Worm (Caenorhabditis elegans) whole organism, young adult: ENCODE data around the gene pho-11.

Source experiments
- B0035.1 ChIP-seq: sonication (generic microtip); optimal IDR thresholded peaks from 2 replicates; lab custom pipeline; 2016; ENCODE audit warnings: missing genetic modification characterization, mild to moderate bottlenecking, missing compliant biosample characterization, missing genotype, missing genetic modification reagents
- B0261.1 ChIP-seq: sonication (generic microtip); optimal IDR thresholded peaks from 2 replicates; lab custom pipeline; 2016; ENCODE audit warnings: mild to moderate bottlenecking, missing genetic modification characterization, moderate library complexity, missing compliant biosample characterization
- B0336.3 ChIP-seq: fragments of 200-800 bp; sonication (Bioruptor generic); IDR thresholded peaks from 2 replicates; pipeline ENCODE4 v1.3.6; 2022; ENCODE audit warnings: missing genetic modification characterization, missing compliant biosample characterization
- C17E4.6 ChIP-seq: fragments of 200-800 bp; sonication (Bioruptor generic); IDR thresholded peaks from 2 replicates; pipeline ENCODE4 v1.3.6; 2022; ENCODE audit warnings: missing genetic modification reagents, missing genetic modification characterization, missing compliant biosample characterization
- F10E7.11 ChIP-seq: sonication (generic microtip); optimal IDR thresholded peaks from 2 replicates; lab custom pipeline; 2017; ENCODE audit warnings: mild to moderate bottlenecking, missing genetic modification characterization, moderate library complexity, missing compliant biosample characterization
- F22D6.2 ChIP-seq: sonication (generic microtip); optimal IDR thresholded peaks from 2 replicates; lab custom pipeline; 2016; ENCODE audit warnings: mild to moderate bottlenecking, missing genetic modification characterization, missing compliant biosample characterization
- F33H1.4 ChIP-seq: fragments of 200-800 bp; sonication (Bioruptor generic); IDR thresholded peaks from 2 replicates; pipeline ENCODE4 v1.3.6; 2022; ENCODE audit warnings: missing genetic modification reagents, missing genetic modification characterization, missing compliant biosample characterization
- F52B5.7 ChIP-seq: sonication (generic microtip); optimal IDR thresholded peaks from 2 replicates; lab custom pipeline; 2016; ENCODE audit warnings: mild to moderate bottlenecking, missing genetic modification characterization, missing compliant biosample characterization
- F57A8.1 ChIP-seq: fragments of 200-800 bp; sonication (Bioruptor generic); optimal IDR thresholded peaks from 2 replicates; lab custom pipeline; 2018; ENCODE audit warnings: mild to moderate bottlenecking, missing genetic modification characterization, moderate library complexity, missing compliant biosample characterization
- K11D2.4 ChIP-seq: fragments of 200-800 bp; sonication (Bioruptor generic); IDR thresholded peaks from 2 replicates; pipeline ENCODE4 v1.3.6; 2022; ENCODE audit warnings: missing genetic modification reagents, missing genetic modification characterization, missing compliant biosample characterization
- Y53F4B.3 ChIP-seq: fragments of 200-800 bp; sonication (Bioruptor generic); IDR thresholded peaks from 2 replicates; pipeline ENCODE4 v1.3.6; 2022; ENCODE audit warnings: missing genetic modification reagents, missing genetic modification characterization, missing compliant biosample characterization
- ZK185.1 ChIP-seq: sonication (generic microtip); optimal IDR thresholded peaks from 2 replicates; lab custom pipeline; 2016; ENCODE audit warnings: mild to moderate bottlenecking, missing genetic modification characterization, missing compliant biosample characterization; ENCODE audit not compliant: poor library complexity, severe bottlenecking
- attf-3 ChIP-seq: fragments of 200-800 bp; sonication (Bioruptor generic); conservative IDR thresholded peaks from 2 replicates; pipeline ENCODE4 v1.3.6; 2022; ENCODE audit warnings: missing genetic modification reagents, missing genetic modification characterization, missing compliant biosample characterization
- attf-5 ChIP-seq: fragments of 200-800 bp; sonication (Bioruptor generic); optimal IDR thresholded peaks from 2 replicates; lab custom pipeline; 2018; ENCODE audit warnings: mild to moderate bottlenecking, missing genetic modification characterization, missing compliant biosample characterization
- bed-2 ChIP-seq: fragments of 200-800 bp; sonication (Bioruptor generic); IDR thresholded peaks from 2 replicates; pipeline ENCODE4 v1.3.6; 2022; ENCODE audit warnings: missing genetic modification reagents, missing genetic modification characterization, missing compliant biosample characterization
- ccch-3 ChIP-seq: fragments of 200-800 bp; sonication (Bioruptor generic); optimal IDR thresholded peaks from 2 replicates; lab custom pipeline; 2018; ENCODE audit warnings: mild to moderate bottlenecking, missing genetic modification characterization, missing compliant biosample characterization
- cebp-1 ChIP-seq, 2 experiments: fragments of 200-800 bp in 1 of 2; sonication (Bioruptor generic) in 1 of 2; sonication (generic microtip) in 1 of 2; IDR thresholded peaks in 1 of 2; optimal IDR thresholded peaks in 1 of 2; 2 replicates each; pipeline versions ENCODE4 v1.3.6 to Lab custom; 2017 to 2022; ENCODE audit warnings: missing compliant biosample characterization in 2 of 2, missing genetic modification characterization in 2 of 2, mild to moderate bottlenecking in 1 of 2, missing genetic modification reagents in 1 of 2, moderate library complexity in 1 of 2
- ceh-100 ChIP-seq: fragments of 200-800 bp; sonication (Bioruptor generic); IDR thresholded peaks from 2 replicates; pipeline ENCODE4 v1.3.6; 2022; ENCODE audit warnings: missing genetic modification reagents, missing genetic modification characterization, missing compliant biosample characterization
- ceh-27 ChIP-seq: fragments of 200-800 bp; sonication (Bioruptor generic); optimal IDR thresholded peaks from 2 replicates; lab custom pipeline; 2018; ENCODE audit warnings: mild to moderate bottlenecking, missing genetic modification characterization, moderate library complexity, missing compliant biosample characterization
- ceh-40 ChIP-seq: fragments of 200-800 bp; sonication (Bioruptor generic); IDR thresholded peaks from 2 replicates; pipeline ENCODE4 v1.3.6; 2022; ENCODE audit warnings: missing genetic modification characterization, missing compliant biosample characterization
- ceh-91 ChIP-seq: fragments of 200-800 bp; sonication (Bioruptor generic); IDR thresholded peaks from 2 replicates; pipeline ENCODE4 v1.3.6; 2022; ENCODE audit warnings: missing genetic modification reagents, missing genetic modification characterization, missing compliant biosample characterization
- die-1 ChIP-seq: sonication (generic microtip); optimal IDR thresholded peaks from 2 replicates; lab custom pipeline; 2016; ENCODE audit warnings: missing genotype, mild to moderate bottlenecking, missing genetic modification characterization, missing compliant biosample characterization
- dpff-1 ChIP-seq: sonication (generic microtip); optimal IDR thresholded peaks from 2 replicates; lab custom pipeline; 2017; ENCODE audit warnings: mild to moderate bottlenecking, missing genetic modification characterization, missing compliant biosample characterization
- efl-1 ChIP-seq: fragments of 150-350 bp; optimal IDR thresholded peaks from 2 replicates; lab custom pipeline; 2014; ENCODE audit warnings: missing biosample characterization, missing genetic modification reagents, missing genetic modification characterization
- gei-17 ChIP-seq: fragments of 200-800 bp; sonication (Bioruptor generic); optimal IDR thresholded peaks from 2 replicates; lab custom pipeline; 2018; ENCODE audit warnings: mild to moderate bottlenecking, missing genetic modification characterization, missing compliant biosample characterization
- hmg-1.2 ChIP-seq: fragments of 200-800 bp; sonication (Bioruptor generic); IDR thresholded peaks from 2 replicates; pipeline ENCODE4 v1.3.6; 2022; ENCODE audit warnings: missing genetic modification reagents, missing genetic modification characterization, missing compliant biosample characterization
- hsf-1 ChIP-seq: fragments of 200-800 bp; sonication (Bioruptor generic); IDR thresholded peaks from 2 replicates; pipeline ENCODE4 v1.3.6; 2022; ENCODE audit warnings: missing genetic modification reagents, missing genetic modification characterization, missing compliant biosample characterization
- let-526 ChIP-seq: fragments of 200-800 bp; sonication (Bioruptor generic); IDR thresholded peaks from 2 replicates; pipeline ENCODE4 v1.3.6; 2022; ENCODE audit warnings: missing genetic modification reagents, missing genetic modification characterization, missing compliant biosample characterization
- let-607 ChIP-seq, 2 experiments: fragments of 200-800 bp in 1 of 2; sonication (Bioruptor generic) in 1 of 2; sonication (generic microtip) in 1 of 2; optimal IDR thresholded peaks; 2 replicates each; lab custom pipeline; 2016 to 2018; ENCODE audit warnings: mild to moderate bottlenecking in 2 of 2, missing compliant biosample characterization in 2 of 2, missing genetic modification characterization in 2 of 2, moderate library complexity in 2 of 2, missing genotype in 1 of 2
- lir-1 ChIP-seq: fragments of 200-800 bp; sonication (Bioruptor generic); conservative IDR thresholded peaks from 2 replicates; pipeline ENCODE4 v1.3.6; 2022; ENCODE audit warnings: missing genetic modification reagents, missing genetic modification characterization, missing compliant biosample characterization
- madf-3 ChIP-seq: fragments of 200-800 bp; sonication (Bioruptor generic); IDR thresholded peaks from 2 replicates; pipeline ENCODE4 v1.3.6; 2022; ENCODE audit warnings: missing genetic modification reagents, missing genetic modification characterization, missing compliant biosample characterization
- madf-6 ChIP-seq: fragments of 200-800 bp; sonication (Bioruptor generic); IDR thresholded peaks from 2 replicates; pipeline ENCODE4 v1.3.6; 2022; ENCODE audit warnings: missing genetic modification reagents, missing genetic modification characterization, missing compliant biosample characterization
- mxl-1 ChIP-seq: sonication (generic microtip); optimal IDR thresholded peaks from 2 replicates; lab custom pipeline; 2016; ENCODE audit warnings: missing genetic modification characterization, missing compliant biosample characterization
- nfya-1 ChIP-seq: sonication (generic microtip); optimal IDR thresholded peaks from 2 replicates; lab custom pipeline; 2017; ENCODE audit warnings: antibody characterized with exemption, missing compliant biosample characterization, missing genetic modification characterization, borderline replicate concordance; ENCODE audit not compliant: insufficient read depth
- nfya-2 ChIP-seq: fragments of 200-800 bp; sonication (Bioruptor generic); IDR thresholded peaks from 2 replicates; pipeline ENCODE4 v1.3.6; 2022; ENCODE audit warnings: missing genetic modification reagents, missing genetic modification characterization, missing compliant biosample characterization
- nhr-179 ChIP-seq: sonication (generic microtip); optimal IDR thresholded peaks from 2 replicates; lab custom pipeline; 2016; ENCODE audit warnings: mild to moderate bottlenecking, missing genetic modification characterization, missing compliant biosample characterization
- nhr-27 ChIP-seq: fragments of 200-800 bp; sonication (Bioruptor generic); optimal IDR thresholded peaks from 2 replicates; lab custom pipeline; 2018; ENCODE audit warnings: mild to moderate bottlenecking, missing genetic modification characterization, moderate library complexity, missing compliant biosample characterization
- nhr-80 ChIP-seq: sonication (generic microtip); optimal IDR thresholded peaks from 2 replicates; lab custom pipeline; 2016; ENCODE audit warnings: missing genetic modification characterization, missing compliant biosample characterization
- nhr-90 ChIP-seq: sonication (generic microtip); optimal IDR thresholded peaks from 2 replicates; lab custom pipeline; 2016; ENCODE audit warnings: missing genotype, mild to moderate bottlenecking, missing genetic modification characterization, missing compliant biosample characterization
- rpc-1 ChIP-seq, 2 experiments: fragments of 150-350 bp in 1 of 2; sonication (generic microtip) in 1 of 2; optimal IDR thresholded peaks; 2 replicates each; lab custom pipeline; 2014 to 2018; ENCODE audit warnings: missing biosample characterization in 1 of 2, missing genetic modification characterization in 1 of 2, missing genetic modification reagents in 1 of 2, missing genotype in 1 of 2
- sea-2 ChIP-seq: fragments of 200-800 bp; sonication (Bioruptor generic); IDR thresholded peaks from 2 replicates; pipeline ENCODE4 v1.3.6; 2022; ENCODE audit warnings: missing genetic modification characterization, missing compliant biosample characterization
- snpc-1.3 ChIP-seq: sonication (generic microtip); optimal IDR thresholded peaks from 2 replicates; lab custom pipeline; 2017; ENCODE audit warnings: missing genetic modification characterization, mild to moderate bottlenecking, missing compliant biosample characterization, antibody characterized with exemption, moderate library complexity, missing genotype, missing genetic modification reagents; ENCODE audit not compliant: insufficient read depth
- snpc-3.4 ChIP-seq: sonication (generic microtip); optimal IDR thresholded peaks from 2 replicates; lab custom pipeline; 2017; ENCODE audit warnings: missing genetic modification characterization, mild to moderate bottlenecking, missing compliant biosample characterization, antibody characterized with exemption, moderate library complexity, missing genotype, missing genetic modification reagents
- somi-1 ChIP-seq: fragments of 200-800 bp; sonication (Bioruptor generic); optimal IDR thresholded peaks from 2 replicates; lab custom pipeline; 2018; ENCODE audit warnings: mild to moderate bottlenecking, missing genetic modification characterization, missing compliant biosample characterization
- tbp1 ChIP-seq: fragments of 200-800 bp; sonication (Bioruptor generic); optimal IDR thresholded peaks from 2 replicates; lab custom pipeline; 2018; ENCODE audit warnings: mild to moderate bottlenecking, missing genetic modification characterization, missing compliant biosample characterization
- unc-130 ChIP-seq: sonication (generic microtip); optimal IDR thresholded peaks from 2 replicates; lab custom pipeline; 2016; ENCODE audit warnings: missing genetic modification reagents, missing genetic modification characterization, missing compliant biosample characterization
- unc-62 ChIP-seq: fragments of 150-350 bp; optimal IDR thresholded peaks from 2 replicates; lab custom pipeline; 2014; ENCODE audit warnings: missing biosample characterization, missing genetic modification reagents, missing genetic modification characterization
- ztf-26 ChIP-seq: sonication (generic microtip); optimal IDR thresholded peaks from 2 replicates; lab custom pipeline; 2017; ENCODE audit warnings: missing genetic modification characterization, missing compliant biosample characterization

pho-11 gene

ce11 chrII:9938877-9939276, 7.2 kb downstream of the pho-11 start, which contains the start of the genes C05C10.7 and C05C10.5 (continued):
- TF ChIP-seq B0035.1 (tag; lab: Kevin White, UChicago) (no peak), ceh-91 (GFP tag; lab: Robert Waterston, UW) (peak; percentile 93), ceh-40 (GFP tag; lab: Robert Waterston, UW) (no peak), F10E7.11 (tag; lab: Kevin White, UChicago) (no peak), B0261.1 (tag; lab: Kevin White, UChicago) (no peak), cebp-1 (GFP tag; IDR thresholded peaks at IDR 0.05; lab: Robert Waterston, UW) (no peak), cebp-1 (tag; optimal IDR thresholded peaks at IDR 0.05; lab: Kevin White, UChicago) (no peak), tbp1 (GFP tag; lab: Kevin White, UChicago) (peak; percentile 42), ceh-27 (GFP tag; lab: Kevin White, UChicago) (no peak), F52B5.7 (tag; lab: Kevin White, UChicago) (no peak), rpc-1 (optimal IDR thresholded peaks at IDR 0.05; lab: Kevin White, UChicago) (no peak), rpc-1 (tag; optimal IDR thresholded peaks at IDR 0.05; lab: Kevin White, UChicago) (no peak), nhr-90 (no peak), C17E4.6 (peak; percentile 53), ccch-3 (no peak), K11D2.4 (no peak), ceh-100 (GFP tag; lab: Robert Waterston, UW) (no peak), die-1 (tag; lab: Kevin White, UChicago) (no peak), nfya-1 (tag; lab: Kevin White, UChicago) (no peak), dpff-1 (no peak), snpc-1.3 (tag; lab: Kevin White, UChicago) (peak; percentile 44), B0336.3 (peak; percentile 74; the same call in 1 of the 2 replicates), sea-2 (GFP tag; lab: Robert Waterston, UW) (no peak), hmg-1.2 (GFP tag; lab: Robert Waterston, UW) (peak; percentile 43; the same call in 1 of the 2 replicates), lir-1 (GFP tag; lab: Robert Waterston, UW) (no peak), Y53F4B.3 (no peak), let-607 (tag; optimal IDR thresholded peaks at IDR 0.05; lab: Kevin White, UChicago) (no peak), gei-17 (no peak), attf-3 (GFP tag; lab: Robert Waterston, UW) (0 out of 2 replicates have a peak, but pooled peaks have one; percentile 16), attf-5 (GFP tag; lab: Kevin White, UChicago) (no peak), nhr-80 (tag; lab: Kevin White, UChicago) (no peak), ztf-26 (tag; lab: Kevin White, UChicago) (no peak), nhr-179 (no peak), let-526 (GFP tag; lab: Robert Waterston, UW) (no peak), madf-3 (peak; percentile 75), madf-6 (GFP tag; lab: Robert Waterston, UW) (peak; percentile 98), snpc-3.4 (tag; lab: Kevin White, UChicago) (peak; percentile 88), somi-1 (GFP tag; lab: Kevin White, UChicago) (no peak), mxl-1 (tag; lab: Kevin White, UChicago) (no peak), bed-2 (no peak), nfya-2 (GFP tag; lab: Robert Waterston, UW) (no peak), nhr-27 (tag; lab: Kevin White, UChicago) (no peak), F33H1.4 (peak; percentile 82), efl-1 (GFP tag; lab: Kevin White, UChicago) (peak; percentile 97), unc-62 (no peak), F57A8.1 (GFP tag; lab: Kevin White, UChicago) (no peak), ZK185.1 (tag; lab: Kevin White, UChicago) (no peak), F22D6.2 (tag; lab: Kevin White, UChicago) (no peak), unc-130 (GFP tag; lab: Kevin White, UChicago) (peak; percentile 78), hsf-1 (GFP tag; lab: Robert Waterston, UW) (peak; percentile 80)
